Worm (Caenorhabditis elegans): ENCODE measurements around the gene M162.5.

- TF ChIP-seq lsy-2 (tag; optimal IDR thresholded peaks at IDR 0.05) (no peak), snpc-4 (tag; optimal IDR thresholded peaks at IDR 0.05) (no peak), nhr-12 (tag; optimal IDR thresholded peaks at IDR 0.05) (no peak), unc-62 (GFP tag; optimal IDR thresholded peaks at IDR 0.05) (no peak), hlh-1 (tag; optimal IDR thresholded peaks at IDR 0.05) (no peak), unc-39 (tag; optimal IDR thresholded peaks at IDR 0.05) (no peak), blmp-1 (tag; optimal IDR thresholded peaks at IDR 0.05) (no peak), sem-2 (GFP tag; optimal IDR thresholded peaks at IDR 0.05) (no peak), elt-3 (tag; optimal IDR thresholded peaks at IDR 0.05) (no peak), elt-1 (tag; optimal IDR thresholded peaks at IDR 0.05; ENCODE audit: borderline replicate concordance, insufficient read depth) (no peak), mab-5 (tag; optimal IDR thresholded peaks at IDR 0.05) (no peak), nhr-76 (tag; optimal IDR thresholded peaks at IDR 0.05) (no peak), nhr-28 (tag; optimal IDR thresholded peaks at IDR 0.05) (no peak)
Observed at ce11 chrV:19730280-19730679, 30.6 kb upstream of the M162.5 start, which contains the start of gene Y116F11A.1.
